Worm (Caenorhabditis elegans) whole organism, L1 larva: ENCODE measurements around the gene tag-234.

ENCODE experiments used
- F16B12.6 ChIP-seq: fragments of 150-350 bp; optimal IDR thresholded peaks from 2 replicates; lab custom pipeline; 2014; ENCODE audit warnings: missing biosample characterization, missing genetic modification characterization
- Y116A8C.19 ChIP-seq: sonication (generic microtip); optimal IDR thresholded peaks from 2 replicates; lab custom pipeline; 2016; ENCODE audit warnings: missing compliant biosample characterization, missing genetic modification characterization, borderline replicate concordance
- aha-1 ChIP-seq: fragments of 150-350 bp; optimal IDR thresholded peaks from 2 replicates; lab custom pipeline; 2014; ENCODE audit warnings: missing biosample characterization, missing genetic modification characterization
- aly-2 ChIP-seq: fragments of 150-350 bp; optimal IDR thresholded peaks from 2 replicates; lab custom pipeline; 2014; ENCODE audit warnings: missing biosample characterization, missing genetic modification characterization
- ama-1 ChIP-seq: fragments of 150-350 bp; optimal IDR thresholded peaks from 2 replicates; lab custom pipeline; 2014
- ceh-63 ChIP-seq: fragments of 200-800 bp; sonication (Bioruptor generic); optimal IDR thresholded peaks from 2 replicates; lab custom pipeline; 2018; ENCODE audit warnings: mild to moderate bottlenecking, missing genetic modification characterization, missing compliant biosample characterization
- ceh-90 ChIP-seq: sonication (generic microtip); optimal IDR thresholded peaks from 2 replicates; lab custom pipeline; 2016; ENCODE audit warnings: missing genetic modification characterization, missing compliant biosample characterization
- efl-1 ChIP-seq, 4 experiments: fragments of 150-350 bp; optimal IDR thresholded peaks in 3 of 4; peaks in 1 of 4; 1 replicate in 1 of 4; 2 replicates in 3 of 4; lab custom pipeline; 2014; ENCODE audit warnings: missing biosample characterization in 2 of 4, missing genetic modification characterization in 2 of 4, missing genetic modification reagents in 2 of 4
- efl-3 ChIP-seq: fragments of 200-800 bp; sonication (Bioruptor generic); optimal IDR thresholded peaks from 2 replicates; lab custom pipeline; 2018; ENCODE audit warnings: mild to moderate bottlenecking, missing genetic modification characterization, missing compliant biosample characterization
- egl-27 ChIP-seq, 2 experiments: fragments of 150-350 bp in 1 of 2; sonication (generic microtip); optimal IDR thresholded peaks; 3 replicates each; lab custom pipeline; 2017 to 2018; ENCODE audit warnings: missing biosample characterization in 2 of 2, missing genetic modification characterization in 2 of 2, missing genetic modification reagents in 2 of 2
- elt-2 ChIP-seq: sonication (generic microtip); optimal IDR thresholded peaks from 2 replicates; lab custom pipeline; 2016; ENCODE audit warnings: missing genetic modification characterization, mild to moderate bottlenecking, inconsistent platforms, missing compliant biosample characterization, missing genetic modification reagents
- elt-3 ChIP-seq, 6 experiments: fragments of 150-350 bp in 1 of 6; sonication (generic microtip); optimal IDR thresholded peaks; 2 replicates each; lab custom pipeline; 2017 to 2018; ENCODE audit warnings: missing biosample characterization in 6 of 6, missing genetic modification characterization in 6 of 6, inconsistent platforms in 1 of 6
- ets-5 ChIP-seq: fragments of 200-800 bp; sonication (Bioruptor generic); IDR thresholded peaks from 2 replicates; pipeline ENCODE4 v1.3.6; 2022; ENCODE audit warnings: missing genetic modification characterization, missing compliant biosample characterization
- fkh-4 ChIP-seq: sonication (generic microtip); optimal IDR thresholded peaks from 2 replicates; lab custom pipeline; 2016; ENCODE audit warnings: missing compliant biosample characterization, missing genetic modification characterization, borderline replicate concordance
- fkh-8 ChIP-seq: sonication (generic microtip); optimal IDR thresholded peaks from 2 replicates; lab custom pipeline; 2016; ENCODE audit warnings: mild to moderate bottlenecking, missing genetic modification characterization, missing compliant biosample characterization
- irx-1 ChIP-seq: sonication (generic microtip); optimal IDR thresholded peaks from 2 replicates; lab custom pipeline; 2016; ENCODE audit warnings: missing genetic modification characterization, missing compliant biosample characterization
- jun-1 ChIP-seq: fragments of 150-350 bp; optimal IDR thresholded peaks from 2 replicates; lab custom pipeline; 2014; ENCODE audit warnings: missing biosample characterization, missing genetic modification reagents, missing genetic modification characterization
- lin-13 ChIP-seq: fragments of 150-350 bp; optimal IDR thresholded peaks from 2 replicates; lab custom pipeline; 2014; ENCODE audit warnings: missing biosample characterization, missing genetic modification reagents, missing genetic modification characterization
- lin-14 ChIP-seq: fragments of 200-800 bp; sonication (Bioruptor generic); optimal IDR thresholded peaks from 2 replicates; lab custom pipeline; 2018; ENCODE audit warnings: mild to moderate bottlenecking, missing genetic modification characterization, moderate library complexity, missing compliant biosample characterization
- lin-39 ChIP-seq: fragments of 150-350 bp; optimal IDR thresholded peaks from 2 replicates; lab custom pipeline; 2014; ENCODE audit warnings: missing biosample characterization, missing genetic modification reagents, missing genetic modification characterization
- lir-3 ChIP-seq: sonication (generic microtip); optimal IDR thresholded peaks from 2 replicates; lab custom pipeline; 2016; ENCODE audit warnings: mild to moderate bottlenecking, missing genetic modification characterization, moderate library complexity, missing compliant biosample characterization; ENCODE audit not compliant: poor library complexity
- mab-9 ChIP-seq: fragments of 200-800 bp; sonication (Bioruptor generic); IDR thresholded peaks from 2 replicates; pipeline ENCODE4 v1.3.6; 2022; ENCODE audit warnings: missing genetic modification reagents, missing genetic modification characterization, missing compliant biosample characterization
- mef-2 ChIP-seq: fragments of 150-350 bp; optimal IDR thresholded peaks from 2 replicates; lab custom pipeline; 2014; ENCODE audit warnings: missing biosample characterization, missing genetic modification characterization
- nhr-11 ChIP-seq: fragments of 150-350 bp; optimal IDR thresholded peaks from 2 replicates; lab custom pipeline; 2014; ENCODE audit warnings: missing biosample characterization, missing genetic modification characterization
- nhr-19 ChIP-seq: fragments of 200-800 bp; sonication (Bioruptor generic); conservative IDR thresholded peaks from 2 replicates; pipeline ENCODE4 v1.3.6; 2022; ENCODE audit warnings: missing genetic modification characterization, missing compliant biosample characterization
- nhr-20 ChIP-seq: sonication (generic microtip); optimal IDR thresholded peaks from 2 replicates; lab custom pipeline; 2016; ENCODE audit warnings: mild to moderate bottlenecking, missing genetic modification characterization, missing compliant biosample characterization
- nhr-237 ChIP-seq: fragments of 150-350 bp; optimal IDR thresholded peaks from 2 replicates; lab custom pipeline; 2014; ENCODE audit warnings: missing biosample characterization, missing genetic modification characterization
- nhr-28 ChIP-seq: fragments of 150-350 bp; optimal IDR thresholded peaks from 2 replicates; lab custom pipeline; 2014; ENCODE audit warnings: missing biosample characterization, missing genetic modification characterization
- nhr-47 ChIP-seq: sonication (generic microtip); optimal IDR thresholded peaks from 2 replicates; lab custom pipeline; 2016; ENCODE audit warnings: mild to moderate bottlenecking, missing genetic modification characterization, moderate library complexity, missing compliant biosample characterization
- nhr-76 ChIP-seq: sonication (generic microtip); optimal IDR thresholded peaks from 2 replicates; lab custom pipeline; 2017; ENCODE audit warnings: missing biosample characterization, missing genetic modification characterization
- nhr-85 ChIP-seq: sonication (generic microtip); peaks from one replicate; lab custom pipeline; 2016; ENCODE audit warnings: missing genetic modification characterization, inconsistent platforms, missing compliant biosample characterization
- nhr-90 ChIP-seq: sonication (generic microtip); optimal IDR thresholded peaks from 2 replicates; lab custom pipeline; 2016; ENCODE audit warnings: mild to moderate bottlenecking, missing genetic modification characterization, missing compliant biosample characterization; ENCODE audit not compliant: poor library complexity
- pax-3 ChIP-seq: fragments of 200-800 bp; sonication (Bioruptor generic); optimal IDR thresholded peaks from 2 replicates; lab custom pipeline; 2018; ENCODE audit warnings: mild to moderate bottlenecking, missing genetic modification characterization, moderate library complexity, missing compliant biosample characterization
- pqm-1 ChIP-seq: sonication (generic microtip); optimal IDR thresholded peaks from 3 replicates; lab custom pipeline; 2017; ENCODE audit warnings: missing biosample characterization, missing genetic modification characterization
- rnt-1 ChIP-seq: sonication (generic microtip); optimal IDR thresholded peaks from 2 replicates; lab custom pipeline; 2016; ENCODE audit warnings: mild to moderate bottlenecking, missing genetic modification characterization, moderate library complexity, missing compliant biosample characterization
- skn-1 ChIP-seq: fragments of 150-350 bp; optimal IDR thresholded peaks from 2 replicates; lab custom pipeline; 2014; ENCODE audit warnings: missing biosample characterization, missing genetic modification characterization
- snpc-4 ChIP-seq: fragments of 150-350 bp; optimal IDR thresholded peaks from 2 replicates; lab custom pipeline; 2014; ENCODE audit warnings: missing biosample characterization, missing genetic modification characterization
- sox-4 ChIP-seq: sonication (generic microtip); optimal IDR thresholded peaks from 2 replicates; lab custom pipeline; 2016; ENCODE audit warnings: missing genetic modification characterization, missing compliant biosample characterization
- sptf-1 ChIP-seq: fragments of 150-350 bp; optimal IDR thresholded peaks from 2 replicates; lab custom pipeline; 2014; ENCODE audit warnings: missing biosample characterization, missing genetic modification characterization
- sup-37 ChIP-seq: fragments of 200-800 bp; sonication (Bioruptor generic); optimal IDR thresholded peaks from 2 replicates; lab custom pipeline; 2018; ENCODE audit warnings: mild to moderate bottlenecking, missing genetic modification characterization, missing compliant biosample characterization
- tbx-2 ChIP-seq: sonication (generic microtip); optimal IDR thresholded peaks from 2 replicates; lab custom pipeline; 2016; ENCODE audit warnings: missing genetic modification characterization, missing compliant biosample characterization
- tlp-1 ChIP-seq: fragments of 150-350 bp; optimal IDR thresholded peaks from 2 replicates; lab custom pipeline; 2014; ENCODE audit warnings: missing biosample characterization, missing genetic modification characterization
- unc-62 ChIP-seq: fragments of 150-350 bp; optimal IDR thresholded peaks from 2 replicates; lab custom pipeline; 2014; ENCODE audit warnings: missing biosample characterization, missing genetic modification reagents, missing genetic modification characterization
- unc-86 ChIP-seq: sonication (generic microtip); optimal IDR thresholded peaks from 2 replicates; lab custom pipeline; 2016; ENCODE audit warnings: missing genetic modification characterization, missing compliant biosample characterization
- unc-98 ChIP-seq: fragments of 200-800 bp; sonication (Bioruptor generic); IDR thresholded peaks from 2 replicates; pipeline ENCODE4 v1.3.6; 2022; ENCODE audit warnings: missing genetic modification characterization, missing compliant biosample characterization
- vab-15 ChIP-seq: sonication (generic microtip); optimal IDR thresholded peaks from 2 replicates; lab custom pipeline; 2017; ENCODE audit warnings: missing genotype, mild to moderate bottlenecking, missing genetic modification characterization, missing compliant biosample characterization
- ztf-11 ChIP-seq, 2 experiments: sonication (generic microtip); optimal IDR thresholded peaks; 2 replicates each; lab custom pipeline; 2016 to 2017; ENCODE audit warnings: missing genetic modification characterization in 2 of 2, missing biosample characterization in 1 of 2, missing compliant biosample characterization in 1 of 2
- ztf-4 ChIP-seq: fragments of 150-350 bp; optimal IDR thresholded peaks from 2 replicates; lab custom pipeline; 2014; ENCODE audit warnings: missing biosample characterization, missing genetic modification characterization

tag-234 gene

DNA sequence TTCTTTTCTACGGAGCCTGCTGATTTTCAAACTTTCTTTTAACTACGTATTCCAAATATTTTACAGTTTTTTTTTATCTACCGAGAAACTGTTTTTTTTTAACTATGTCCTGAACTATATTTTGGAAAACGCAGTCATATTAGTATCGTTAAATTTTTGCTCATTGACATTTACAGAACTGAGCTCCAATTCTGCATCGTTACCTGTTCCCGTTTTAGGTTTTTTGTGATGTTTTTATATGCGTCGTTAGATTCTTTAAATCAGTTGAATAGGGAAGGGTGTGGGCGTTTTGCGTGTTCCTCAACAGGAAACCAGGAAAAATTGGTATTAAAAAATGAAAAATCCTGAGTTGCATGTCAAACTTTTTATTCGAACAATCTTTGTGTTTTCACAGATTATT is 28.8 kb downstream of the tag-234 start:
- peak; percentile 26 for TF ChIP-seq jun-1 (tag; lab: Kevin White, UChicago)
- TF ChIP-seq tbx-2, result no peak

DNA sequence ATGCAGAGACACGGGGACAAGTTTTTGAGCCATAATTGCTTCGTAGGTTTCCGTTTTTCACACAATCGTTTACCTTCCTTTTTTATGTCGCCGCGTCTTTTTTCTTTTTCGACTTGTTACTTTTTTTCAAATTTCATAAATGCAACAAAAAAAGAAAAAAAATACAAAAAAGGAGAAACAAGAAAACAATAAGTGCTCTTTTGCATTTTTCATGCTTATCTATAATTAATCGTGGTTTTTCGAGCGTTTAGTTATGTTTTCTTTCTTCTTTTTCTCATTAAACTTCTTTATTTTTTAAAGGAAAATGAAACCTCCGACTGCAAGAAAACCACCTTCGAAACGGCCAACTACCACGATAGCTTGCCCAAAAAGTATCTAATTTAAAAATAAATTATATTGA is 31.9 kb downstream of the tag-234 start, which contains the start of gene F59G1.4:
TSS of gene F59G1.4 (plus strand) at position 301 of the 400 bp plus-strand sequence.
- TF ChIP-seq F16B12.6 (no peak), Y116A8C.19 (no peak), vab-15 (tag; lab: Kevin White, UChicago) (no peak), efl-1 (optimal IDR thresholded peaks at IDR 0.05; lab: Kevin White, UChicago) (no peak), efl-1 (GFP tag; optimal IDR thresholded peaks at IDR 0.05 in 1 of 2; lab: Kevin White, UChicago) (peak in 1 of 2 experiments; percentile 10), irx-1 (tag; lab: Kevin White, UChicago) (no peak), nhr-90 (tag; lab: Kevin White, UChicago) (no peak), unc-86 (tag; lab: Kevin White, UChicago) (no peak), lin-13 (GFP tag; lab: Kevin White, UChicago) (no peak), ceh-90 (tag; lab: Kevin White, UChicago) (no peak), unc-62 (GFP tag; lab: Kevin White, UChicago) (no peak), aly-2 (tag; lab: Kevin White, UChicago) (no peak), nhr-20 (tag; lab: Kevin White, UChicago) (no peak), fkh-8 (tag; lab: Kevin White, UChicago) (peak; percentile 3), efl-3 (GFP tag; lab: Kevin White, UChicago) (no peak), mef-2 (no peak)

DNA sequence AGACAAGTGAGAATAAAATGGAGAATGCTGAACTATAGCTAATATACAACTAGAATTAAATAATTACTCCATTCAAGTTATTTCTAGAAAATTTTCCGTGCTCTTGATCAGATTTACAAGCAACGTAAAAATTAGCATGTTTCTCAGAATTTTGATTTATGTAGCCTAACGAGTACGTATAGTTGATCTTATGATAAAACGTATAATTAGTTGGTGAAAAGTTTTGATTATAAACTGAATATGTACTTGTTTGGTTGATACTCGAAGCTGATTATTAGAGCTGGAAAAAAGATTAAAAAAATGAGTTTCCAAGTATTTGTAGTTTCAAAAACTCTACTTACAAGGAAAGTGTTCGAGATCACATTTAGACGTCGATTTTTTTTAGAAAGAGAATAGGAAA is 32.5 kb downstream of the tag-234 start:
- TF ChIP-seq nhr-76 (no peak), rnt-1 (tag; lab: Kevin White, UChicago) (no peak), ceh-90 (tag; lab: Kevin White, UChicago) (no peak), fkh-8 (tag; lab: Kevin White, UChicago) (peak; percentile 72), nhr-28 (tag; lab: Kevin White, UChicago) (no peak), ztf-4 (tag; lab: Kevin White, UChicago) (no peak), nhr-47 (tag; lab: Kevin White, UChicago) (peak; percentile 35), pqm-1 (tag; lab: Kevin White, UChicago) (no peak), sptf-1 (no peak), lin-14 (GFP tag; lab: Kevin White, UChicago) (peak; percentile 57), nhr-237 (tag; lab: Kevin White, UChicago) (peak; percentile 25), pax-3 (tag; lab: Kevin White, UChicago) (peak; percentile 62), elt-2 (tag; lab: Kevin White, UChicago) (no peak), aha-1 (tag; lab: Kevin White, UChicago) (no peak), nhr-90 (tag; lab: Kevin White, UChicago) (no peak), lir-3 (tag; lab: Kevin White, UChicago) (no peak), lin-39 (tag; lab: Kevin White, UChicago) (no peak), lin-13 (GFP tag; lab: Kevin White, UChicago) (no peak), fkh-4 (no peak), ama-1 (no peak), tbx-2 (no peak), unc-86 (tag; lab: Kevin White, UChicago) (no peak), snpc-4 (tag; lab: Kevin White, UChicago) (no peak), nhr-20 (tag; lab: Kevin White, UChicago) (no peak), nhr-19 (GFP tag; lab: Robert Waterston, UW) (no peak), nhr-11 (tag; lab: Kevin White, UChicago) (peak; percentile 82), unc-62 (GFP tag; lab: Kevin White, UChicago) (no peak), nhr-85 (tag; lab: Kevin White, UChicago) (no peak), tlp-1 (tag; lab: Kevin White, UChicago) (no peak), mef-2 (no peak), irx-1 (tag; lab: Kevin White, UChicago) (no peak), mab-9 (GFP tag; lab: Robert Waterston, UW) (no peak), elt-3 (tag; optimal IDR thresholded peaks at IDR 0.05; lab: Kevin White, UChicago) (no peak), unc-98 (GFP tag; lab: Robert Waterston, UW) (no peak), ceh-63 (GFP tag; lab: Kevin White, UChicago) (no peak), ets-5 (GFP tag; lab: Robert Waterston, UW) (no peak), egl-27 (tag; optimal IDR thresholded peaks at IDR 0.05; lab: Kevin White, UChicago) (no peak), skn-1 (no peak), sox-4 (tag; lab: Kevin White, UChicago) (peak; percentile 1), ztf-11 (tag; optimal IDR thresholded peaks at IDR 0.05; lab: Kevin White, UChicago) (no peak), sup-37 (GFP tag; lab: Kevin White, UChicago) (no peak)
